Worm (Caenorhabditis elegans) whole organism, mixed stage, embryonic: Measurements from ENCODE around the gene sri-73.

Experiments
- M03D4.4 ChIP-seq: sonication (generic microtip); optimal IDR thresholded peaks from 2 replicates; lab custom pipeline; 2017; ENCODE audit warnings: mild to moderate bottlenecking, missing genetic modification characterization, missing compliant biosample characterization
- bed-3 ChIP-seq: fragments of 200-800 bp; sonication (Bioruptor generic); optimal IDR thresholded peaks from 3 replicates; lab custom pipeline; 2018; ENCODE audit warnings: mild to moderate bottlenecking, missing genetic modification characterization, moderate library complexity, missing compliant biosample characterization
- ceh-39 ChIP-seq: fragments of 150-350 bp; optimal IDR thresholded peaks from 2 replicates; lab custom pipeline; 2014; ENCODE audit warnings: missing biosample characterization, missing genetic modification characterization
- ceh-43 ChIP-seq: fragments of 200-800 bp; sonication (Bioruptor generic); optimal IDR thresholded peaks from 2 replicates; lab custom pipeline; 2018; ENCODE audit warnings: mild to moderate bottlenecking, missing genetic modification characterization, moderate library complexity, missing compliant biosample characterization
- ceh-83 ChIP-seq: fragments of 200-800 bp; sonication (Bioruptor generic); optimal IDR thresholded peaks from 2 replicates; lab custom pipeline; 2018; ENCODE audit warnings: mild to moderate bottlenecking, missing genetic modification characterization, missing compliant biosample characterization
- ces-1 ChIP-seq: fragments of 150-350 bp; optimal IDR thresholded peaks from 2 replicates; lab custom pipeline; 2014; ENCODE audit warnings: missing biosample characterization, missing genetic modification reagents, missing genetic modification characterization
- drap-1 ChIP-seq: fragments of 200-800 bp; sonication (Bioruptor generic); optimal IDR thresholded peaks from 3 replicates; lab custom pipeline; 2018; ENCODE audit warnings: mild to moderate bottlenecking, missing genetic modification characterization, missing compliant biosample characterization
- elt-1 ChIP-seq: sonication (generic microtip); optimal IDR thresholded peaks from 2 replicates; lab custom pipeline; 2017; ENCODE audit warnings: missing genetic modification characterization, mild to moderate bottlenecking, missing compliant biosample characterization, antibody characterized with exemption, moderate library complexity, borderline replicate concordance; ENCODE audit not compliant: insufficient read depth
- elt-3 ChIP-seq: fragments of 150-350 bp; optimal IDR thresholded peaks from 2 replicates; lab custom pipeline; 2014; ENCODE audit warnings: missing biosample characterization, missing genetic modification characterization
- flh-1 ChIP-seq: fragments of 200-800 bp; sonication (Bioruptor generic); optimal IDR thresholded peaks from 2 replicates; lab custom pipeline; 2018; ENCODE audit warnings: mild to moderate bottlenecking, missing genetic modification characterization, moderate library complexity, missing compliant biosample characterization
- ham-2 ChIP-seq: fragments of 200-800 bp; sonication (Bioruptor generic); optimal IDR thresholded peaks from 2 replicates; lab custom pipeline; 2018; ENCODE audit warnings: mild to moderate bottlenecking, missing genetic modification characterization, missing compliant biosample characterization
- lin-13 ChIP-seq: fragments of 150-350 bp; optimal IDR thresholded peaks from 2 replicates; lab custom pipeline; 2014; ENCODE audit warnings: missing biosample characterization, missing genetic modification characterization
- lin-32 ChIP-seq: fragments of 200-800 bp; sonication (Bioruptor generic); optimal IDR thresholded peaks from 2 replicates; lab custom pipeline; 2018; ENCODE audit warnings: mild to moderate bottlenecking, missing genetic modification characterization, missing compliant biosample characterization
- lsy-2 ChIP-seq: fragments of 150-350 bp; optimal IDR thresholded peaks from 2 replicates; lab custom pipeline; 2014; ENCODE audit warnings: missing biosample characterization, missing genetic modification characterization
- mab-5 ChIP-seq: fragments of 150-350 bp; optimal IDR thresholded peaks from 2 replicates; lab custom pipeline; 2014; ENCODE audit warnings: missing biosample characterization, missing genetic modification characterization
- mep-1 ChIP-seq: fragments of 150-350 bp; optimal IDR thresholded peaks from 2 replicates; lab custom pipeline; 2017; ENCODE audit warnings: missing biosample characterization, missing genetic modification reagents, missing genetic modification characterization, inconsistent platforms
- mls-2 ChIP-seq: sonication (generic microtip); optimal IDR thresholded peaks from 2 replicates; lab custom pipeline; 2016; ENCODE audit warnings: mild to moderate bottlenecking, missing genetic modification characterization, moderate library complexity, missing compliant biosample characterization
- nhr-12 ChIP-seq: fragments of 150-350 bp; optimal IDR thresholded peaks from 2 replicates; lab custom pipeline; 2014; ENCODE audit warnings: missing biosample characterization, missing genetic modification characterization
- nhr-2 ChIP-seq: fragments of 150-350 bp; optimal IDR thresholded peaks from 2 replicates; lab custom pipeline; 2014; ENCODE audit warnings: missing biosample characterization, missing genetic modification characterization
- nhr-28 ChIP-seq: fragments of 150-350 bp; optimal IDR thresholded peaks from 2 replicates; lab custom pipeline; 2014; ENCODE audit warnings: missing biosample characterization, missing genetic modification characterization
- nhr-76 ChIP-seq: sonication (generic microtip); optimal IDR thresholded peaks from 2 replicates; lab custom pipeline; 2017; ENCODE audit warnings: missing biosample characterization, missing genetic modification characterization
- pha-4 ChIP-seq: fragments of 150-350 bp; optimal IDR thresholded peaks from 2 replicates; lab custom pipeline; 2018; ENCODE audit warnings: missing biosample characterization, missing genetic modification reagents, missing genetic modification characterization
- sem-2 ChIP-seq: fragments of 200-800 bp; sonication (Bioruptor generic); optimal IDR thresholded peaks from 2 replicates; lab custom pipeline; 2018; ENCODE audit warnings: mild to moderate bottlenecking, missing genetic modification characterization, missing compliant biosample characterization
- snpc-4 ChIP-seq: fragments of 150-350 bp; optimal IDR thresholded peaks from 2 replicates; lab custom pipeline; 2014; ENCODE audit warnings: missing biosample characterization, missing genetic modification characterization
- sptf-1 ChIP-seq: sonication (generic microtip); optimal IDR thresholded peaks from 2 replicates; lab custom pipeline; 2017; ENCODE audit warnings: mild to moderate bottlenecking, missing genetic modification characterization, moderate library complexity, missing compliant biosample characterization
- tbx-8 ChIP-seq: fragments of 200-800 bp; sonication (Bioruptor generic); optimal IDR thresholded peaks from 2 replicates; lab custom pipeline; 2018; ENCODE audit warnings: mild to moderate bottlenecking, missing genetic modification characterization, moderate library complexity, missing compliant biosample characterization
- unc-39 ChIP-seq: fragments of 150-350 bp; optimal IDR thresholded peaks from 2 replicates; lab custom pipeline; 2014; ENCODE audit warnings: missing biosample characterization, missing genetic modification characterization
- unc-62 ChIP-seq: fragments of 150-350 bp; optimal IDR thresholded peaks from 2 replicates; lab custom pipeline; 2014; ENCODE audit warnings: missing biosample characterization, missing genetic modification reagents, missing genetic modification characterization
- zip-8 ChIP-seq: fragments of 150-350 bp; optimal IDR thresholded peaks from 2 replicates; lab custom pipeline; 2014; ENCODE audit warnings: missing biosample characterization, missing genetic modification characterization
- ztf-11 ChIP-seq: fragments of 150-350 bp; optimal IDR thresholded peaks from 2 replicates; lab custom pipeline; 2014; ENCODE audit warnings: missing biosample characterization, missing genetic modification characterization

The sri-73 gene

ce11 chrV:578977-579376 is 13.1 kb upstream of the sri-73 start, which contains the start of gene K06H6.4:
TSS of gene K06H6.4 (plus strand) at chrV:579277.
- no peak for TF ChIP-seq sem-2 (GFP tag; lab: Kevin White, UChicago)
- no peak for TF ChIP-seq tbx-8
- no peak for TF ChIP-seq M03D4.4 (tag; lab: Kevin White, UChicago)
- TF ChIP-seq ham-2 (GFP tag; lab: Kevin White, UChicago): no peak
- TF ChIP-seq lsy-2 (tag; lab: Kevin White, UChicago): no peak
- no peak for TF ChIP-seq ceh-39
- TF ChIP-seq nhr-12: no peak
- TF ChIP-seq nhr-2 (tag; lab: Kevin White, UChicago): no peak
- no peak for TF ChIP-seq lin-13
- TF ChIP-seq ztf-11 (tag; lab: Kevin White, UChicago): no peak
- TF ChIP-seq snpc-4 (tag; lab: Kevin White, UChicago): no peak
- no peak for TF ChIP-seq sptf-1 (tag; lab: Kevin White, UChicago)
- TF ChIP-seq ceh-43 (GFP tag; lab: Kevin White, UChicago): no peak
- TF ChIP-seq unc-39 (tag; lab: Kevin White, UChicago): no peak
- TF ChIP-seq bed-3 (GFP tag; lab: Kevin White, UChicago): no peak
- TF ChIP-seq, all 35 proteins: peak for 0

ce11 chrV:576918-577317 is 11.0 kb upstream of the sri-73 start:
- TF ChIP-seq nhr-76: no peak
- TF ChIP-seq M03D4.4 (tag; lab: Kevin White, UChicago): no peak
- TF ChIP-seq, all 35 proteins: peak for 0

- no peak for TF ChIP-seq nhr-28 (tag; lab: Kevin White, UChicago)
- no peak for TF ChIP-seq mab-5
- TF ChIP-seq ceh-39: no peak
- no peak for TF ChIP-seq pha-4 (tag; lab: Kevin White, UChicago)
- no peak for TF ChIP-seq lsy-2 (tag; lab: Kevin White, UChicago)
- TF ChIP-seq snpc-4 (tag; lab: Kevin White, UChicago): no peak
- no peak for TF ChIP-seq nhr-12
- TF ChIP-seq drap-1 (GFP tag; lab: Kevin White, UChicago): no peak
- TF ChIP-seq nhr-2 (tag; lab: Kevin White, UChicago): no peak
- no peak for TF ChIP-seq lin-32 (GFP tag; lab: Kevin White, UChicago)
- no peak for TF ChIP-seq elt-3 (tag; lab: Kevin White, UChicago)
- TF ChIP-seq mep-1 (tag; lab: Kevin White, UChicago): no peak
- no peak for TF ChIP-seq nhr-76
- no peak for TF ChIP-seq sem-2 (GFP tag; lab: Kevin White, UChicago)
- no peak for TF ChIP-seq elt-1 (tag; lab: Kevin White, UChicago)
- TF ChIP-seq zip-8: no peak
- no peak for TF ChIP-seq tbx-8
- no peak for TF ChIP-seq flh-1 (GFP tag; lab: Kevin White, UChicago)
- TF ChIP-seq ham-2 (GFP tag; lab: Kevin White, UChicago): no peak
- TF ChIP-seq, all 35 proteins: peak for 0
Observed at ce11 chrV:576070-576469, 10.2 kb upstream of the sri-73 start, which contains the start of gene K06H6.5. TSS of gene K06H6.5 (plus strand) at chrV:576370.

ce11 chrV:574639-575038 is 8.8 kb upstream of the sri-73 start, which contains the start of gene C14C6.13:
TSS of gene C14C6.13 (minus strand) at chrV:574739.
- no peak for TF ChIP-seq sem-2 (GFP tag; lab: Kevin White, UChicago)
- no peak for TF ChIP-seq elt-3 (tag; lab: Kevin White, UChicago)
- no peak for TF ChIP-seq nhr-76
- no peak for TF ChIP-seq ceh-43 (GFP tag; lab: Kevin White, UChicago)
- TF ChIP-seq unc-39 (tag; lab: Kevin White, UChicago): no peak
- no peak for TF ChIP-seq mab-5
- no peak for TF ChIP-seq drap-1 (GFP tag; lab: Kevin White, UChicago)
- no peak for TF ChIP-seq zip-8
- no peak for TF ChIP-seq mls-2 (tag; lab: Kevin White, UChicago)
- TF ChIP-seq mep-1 (tag; lab: Kevin White, UChicago): no peak

DNA sequence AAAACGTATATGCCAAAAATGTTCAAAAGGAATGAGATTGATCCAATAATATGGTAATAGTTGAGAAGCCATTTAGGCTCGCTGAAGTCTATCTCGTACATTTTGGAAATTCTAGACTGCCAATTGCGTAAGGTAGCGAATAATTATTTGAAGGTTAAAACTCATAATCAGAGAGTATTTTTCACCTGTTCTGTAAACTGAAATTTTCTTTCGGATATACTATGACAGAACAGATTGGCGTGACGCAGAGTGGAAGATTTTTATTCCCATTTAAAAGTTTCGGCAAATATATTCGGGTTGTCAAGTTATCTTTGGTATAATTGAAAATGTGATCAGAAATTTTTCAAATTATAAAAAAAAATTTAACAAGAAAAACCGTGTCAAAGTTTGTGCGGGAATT is 2.2 kb upstream of the sri-73 start, which contains the start of gene sri-72:
sri-72 (minus strand) TSS at position 101 of the 400 bp plus-strand sequence.
- no peak for TF ChIP-seq nhr-12
- TF ChIP-seq nhr-76: no peak
- no peak for TF ChIP-seq snpc-4 (tag; lab: Kevin White, UChicago)
- no peak for TF ChIP-seq M03D4.4 (tag; lab: Kevin White, UChicago)
- TF ChIP-seq nhr-2 (tag; lab: Kevin White, UChicago): no peak
- TF ChIP-seq ceh-39: no peak
- TF ChIP-seq bed-3 (GFP tag; lab: Kevin White, UChicago): no peak
- no peak for TF ChIP-seq lin-13
- no peak for TF ChIP-seq ham-2 (GFP tag; lab: Kevin White, UChicago)

ce11 chrV:562834-563233 is 3.0 kb downstream of the sri-73 start, which contains the start of gene C14C6.2:
TSS of gene C14C6.2 (plus strand) at chrV:563134.
- no peak for TF ChIP-seq ces-1
- no peak for TF ChIP-seq unc-62 (GFP tag; lab: Kevin White, UChicago)
- TF ChIP-seq ceh-83: no peak
- no peak for TF ChIP-seq lsy-2 (tag; lab: Kevin White, UChicago)
- no peak for TF ChIP-seq sem-2 (GFP tag; lab: Kevin White, UChicago)
- no peak for TF ChIP-seq lin-13
- TF ChIP-seq mab-5: no peak
- TF ChIP-seq, all 35 proteins: peak for 0
